Fruit fly (Drosophila melanogaster) whole organism, embryonic: ENCODE data around the gene Ada2a.

ENCODE experiments used
- Blimp-1 ChIP-seq: fragments of 200-800 bp; sonication (Bioruptor generic); optimal IDR thresholded peaks from 3 replicates; lab custom pipeline; 2018; ENCODE audit warnings: missing biosample characterization, missing genetic modification characterization, mild to moderate bottlenecking, moderate library complexity, missing genetic modification reagents
- CG10321 ChIP-seq: fragments of 200-800 bp; sonication (Bioruptor generic); IDR thresholded peaks from 2 replicates; pipeline ENCODE4 v1.3.6; 2022; ENCODE audit warnings: missing biosample characterization, missing genetic modification characterization
- CG10543 ChIP-seq: fragments of 200-800 bp; sonication (Bioruptor generic); optimal IDR thresholded peaks from 3 replicates; lab custom pipeline; 2017; ENCODE audit warnings: missing biosample characterization, mild to moderate bottlenecking, missing genetic modification characterization, moderate library complexity
- CG11696 ChIP-seq: fragments of 200-800 bp; sonication (Bioruptor generic); IDR thresholded peaks from 2 replicates; pipeline ENCODE4 v1.3.6; 2022; ENCODE audit warnings: missing biosample characterization, missing genetic modification characterization
- CG15011 ChIP-seq: fragments of 200-800 bp; sonication (Bioruptor generic); optimal IDR thresholded peaks from 3 replicates; lab custom pipeline; 2018; ENCODE audit warnings: missing biosample characterization, mild to moderate bottlenecking, missing genetic modification characterization
- CG15514 ChIP-seq: fragments of 200-800 bp; sonication (Bioruptor generic); optimal IDR thresholded peaks from 3 replicates; lab custom pipeline; 2017; ENCODE audit warnings: missing biosample characterization, missing genetic modification characterization, mild to moderate bottlenecking, moderate library complexity, missing genetic modification reagents
- CG17359 ChIP-seq: fragments of 200-800 bp; sonication (Bioruptor generic); optimal IDR thresholded peaks from 3 replicates; lab custom pipeline; 2018; ENCODE audit warnings: missing biosample characterization, mild to moderate bottlenecking, missing genetic modification characterization, moderate library complexity
- CG18011 ChIP-seq: fragments of 200-800 bp; sonication (Bioruptor generic); optimal IDR thresholded peaks from 2 replicates; lab custom pipeline; 2017; ENCODE audit warnings: missing biosample characterization, missing genetic modification characterization, mild to moderate bottlenecking, moderate library complexity, missing genotype
- CG18262 ChIP-seq: fragments of 200-800 bp; optimal IDR thresholded peaks from 3 replicates; lab custom pipeline; 2019; ENCODE audit warnings: missing biosample characterization, mild to moderate bottlenecking, missing genetic modification characterization, moderate library complexity
- CG18599 ChIP-seq: fragments of 200-800 bp; sonication (Bioruptor generic); optimal IDR thresholded peaks from 3 replicates; lab custom pipeline; 2017; ENCODE audit warnings: missing biosample characterization, missing genetic modification characterization, mild to moderate bottlenecking, moderate library complexity, missing genetic modification reagents
- CG18764 ChIP-seq: fragments of 200-800 bp; sonication (Bioruptor generic); optimal IDR thresholded peaks from 3 replicates; lab custom pipeline; 2016; ENCODE audit warnings: missing biosample characterization, missing genetic modification characterization
- CG30431 ChIP-seq: fragments of 200-800 bp; sonication (Bioruptor generic); optimal IDR thresholded peaks from 2 replicates; lab custom pipeline; 2017; ENCODE audit warnings: missing biosample characterization, missing genetic modification characterization
- CG9609 ChIP-seq: fragments of 200-800 bp; sonication (Bioruptor generic); optimal IDR thresholded peaks from 3 replicates; lab custom pipeline; 2016; ENCODE audit warnings: missing biosample characterization, missing genetic modification characterization
- CG9797 ChIP-seq: fragments of 200-800 bp; sonication (Bioruptor generic); optimal IDR thresholded peaks from 3 replicates; lab custom pipeline; 2018; ENCODE audit warnings: missing biosample characterization, mild to moderate bottlenecking, missing genetic modification characterization
- D ChIP-seq, 2 experiments: fragments of 200-800 bp in 1 of 2; fragments of >200 bp in 1 of 2; sonication (Bioruptor generic) in 1 of 2; optimal IDR thresholded peaks; 2 replicates in 1 of 2; 3 replicates in 1 of 2; lab custom pipeline; 2017; ENCODE audit warnings: mild to moderate bottlenecking in 1 of 2, missing biosample characterization in 1 of 2, missing genetic modification characterization in 1 of 2, missing genetic modification reagents in 1 of 2
- Doc2 ChIP-seq: fragments of 200-800 bp; sonication (Bioruptor generic); IDR thresholded peaks from 2 replicates; pipeline ENCODE4 v1.3.6; 2022; ENCODE audit warnings: missing biosample characterization, missing genetic modification characterization
- Drgx ChIP-seq: fragments of 200-800 bp; sonication (Bioruptor generic); IDR thresholded peaks from 2 replicates; pipeline ENCODE4 v1.3.6; 2022; ENCODE audit warnings: missing biosample characterization, missing genetic modification characterization
- ERR ChIP-seq: fragments of 200-800 bp; sonication (Bioruptor generic); optimal IDR thresholded peaks from 2 replicates; lab custom pipeline; 2016; ENCODE audit warnings: missing biosample characterization, missing genetic modification characterization
- Elba2 ChIP-seq: fragments of 200-800 bp; sonication (Bioruptor generic); optimal IDR thresholded peaks from 3 replicates; lab custom pipeline; 2016; ENCODE audit warnings: missing biosample characterization, missing genetic modification characterization
- Gsc ChIP-seq: fragments of 200-800 bp; sonication (Bioruptor generic); IDR thresholded peaks from 2 replicates; pipeline ENCODE4 v1.3.6; 2022; ENCODE audit warnings: missing biosample characterization, missing genetic modification characterization
- HHEX ChIP-seq: fragments of 200-800 bp; sonication (Bioruptor generic); optimal IDR thresholded peaks from 3 replicates; lab custom pipeline; 2017; ENCODE audit warnings: missing biosample characterization, mild to moderate bottlenecking, missing genetic modification characterization, missing genetic modification reagents
- HmgZ ChIP-seq: fragments of 200-800 bp; sonication (Bioruptor generic); optimal IDR thresholded peaks from 2 replicates; lab custom pipeline; 2018; ENCODE audit warnings: missing biosample characterization, mild to moderate bottlenecking, missing genetic modification characterization
- Lhr ChIP-seq: fragments of 200-800 bp; sonication (Bioruptor generic); optimal IDR thresholded peaks from 3 replicates; lab custom pipeline; 2017; ENCODE audit warnings: mild to moderate bottlenecking, missing biosample characterization, missing genetic modification reagents, missing genetic modification characterization
- Nf-YB ChIP-seq: fragments of 200-800 bp; sonication (Bioruptor generic); optimal IDR thresholded peaks from 3 replicates; lab custom pipeline; 2019; ENCODE audit warnings: missing biosample characterization, mild to moderate bottlenecking, missing genetic modification characterization, moderate library complexity
- NfI ChIP-seq: fragments of 200-800 bp; sonication (Bioruptor generic); optimal IDR thresholded peaks from 3 replicates; lab custom pipeline; 2018; ENCODE audit warnings: missing biosample characterization, mild to moderate bottlenecking, missing genetic modification characterization, moderate library complexity
- Scr ChIP-seq: fragments of 200-800 bp; sonication (Bioruptor generic); IDR thresholded peaks from 2 replicates; pipeline ENCODE4 v1.3.6; 2022; ENCODE audit warnings: missing biosample characterization, missing genetic modification characterization; ENCODE audit not compliant: partially characterized antibody
- amos ChIP-seq: fragments of 200-800 bp; sonication (Bioruptor generic); IDR thresholded peaks from 2 replicates; pipeline ENCODE4 v1.3.6; 2022; ENCODE audit warnings: missing biosample characterization, missing genetic modification characterization; ENCODE audit not compliant: partially characterized antibody
- ap ChIP-seq: fragments of 200-800 bp; sonication (Bioruptor generic); IDR thresholded peaks from 2 replicates; pipeline ENCODE4 v1.3.6; 2022; ENCODE audit warnings: missing biosample characterization, missing genetic modification characterization
- ash1 ChIP-seq: fragments of 200-800 bp; sonication (Bioruptor generic); optimal IDR thresholded peaks from 2 replicates; lab custom pipeline; 2018; ENCODE audit warnings: missing biosample characterization, mild to moderate bottlenecking, missing genetic modification characterization
- cad ChIP-seq: fragments of >200 bp; optimal IDR thresholded peaks from 2 replicates; lab custom pipeline; 2017; ENCODE audit warnings: missing biosample characterization, missing genetic modification characterization
- cg ChIP-seq: fragments of 200-800 bp; sonication (Bioruptor generic); optimal IDR thresholded peaks from 3 replicates; lab custom pipeline; 2019; ENCODE audit warnings: missing biosample characterization, mild to moderate bottlenecking, missing genetic modification characterization, moderate library complexity
- chif ChIP-seq, 2 experiments: fragments of 200-800 bp; sonication (Bioruptor generic); optimal IDR thresholded peaks; 3 replicates each; lab custom pipeline; 2016; ENCODE audit warnings: missing biosample characterization in 2 of 2, missing genetic modification characterization in 2 of 2
- chinmo ChIP-seq: fragments of 200-800 bp; sonication (Bioruptor generic); IDR thresholded peaks from 4 replicates; pipeline ENCODE4 v1.3.6; 2022; ENCODE audit warnings: missing biosample characterization, missing genetic modification characterization; ENCODE audit not compliant: partially characterized antibody
- chm ChIP-seq: fragments of 200-800 bp; sonication (Bioruptor generic); IDR thresholded peaks from 2 replicates; pipeline ENCODE4 v1.3.6; 2022; ENCODE audit warnings: missing biosample characterization, missing genetic modification characterization
- ci ChIP-seq: fragments of 200-800 bp; sonication (Bioruptor generic); IDR thresholded peaks from 3 replicates; pipeline ENCODE4 v1.3.6; 2022; ENCODE audit warnings: missing biosample characterization, missing genetic modification characterization
- emc ChIP-seq: fragments of 200-800 bp; sonication (Bioruptor generic); optimal IDR thresholded peaks from 2 replicates; lab custom pipeline; 2016; ENCODE audit warnings: missing biosample characterization, missing genetic modification characterization
- ewg ChIP-seq: fragments of 200-800 bp; sonication (Bioruptor generic); optimal IDR thresholded peaks from 3 replicates; lab custom pipeline; 2017; ENCODE audit warnings: mild to moderate bottlenecking, missing biosample characterization, missing genetic modification reagents, missing genetic modification characterization
- eyg ChIP-seq: fragments of 200-800 bp; sonication (Bioruptor generic); optimal IDR thresholded peaks from 3 replicates; lab custom pipeline; 2016; ENCODE audit warnings: missing biosample characterization, missing genetic modification characterization
- gce ChIP-seq: fragments of 200-800 bp; sonication (Bioruptor generic); IDR thresholded peaks from 3 replicates; pipeline ENCODE4 v1.3.6; 2022; ENCODE audit warnings: missing biosample characterization, missing genetic modification characterization
- gfzf ChIP-seq: fragments of 200-800 bp; sonication (Bioruptor generic); optimal IDR thresholded peaks from 2 replicates; lab custom pipeline; 2016; ENCODE audit warnings: missing biosample characterization, mild to moderate bottlenecking, missing genetic modification characterization, moderate library complexity
- gro ChIP-seq: fragments of 200-800 bp; sonication (Bioruptor generic); optimal IDR thresholded peaks from 2 replicates; lab custom pipeline; 2016; ENCODE audit warnings: missing biosample characterization, missing genetic modification characterization
- ham ChIP-seq: fragments of 200-800 bp; sonication (Bioruptor generic); IDR thresholded peaks from 2 replicates; pipeline ENCODE4 v1.3.6; 2022; ENCODE audit warnings: missing biosample characterization, missing genetic modification characterization
- klu ChIP-seq: fragments of 200-800 bp; sonication (Bioruptor generic); IDR thresholded peaks from 2 replicates; pipeline ENCODE4 v1.3.6; 2022; ENCODE audit warnings: missing biosample characterization, missing genetic modification characterization
- lov ChIP-seq, 2 experiments: fragments of 200-800 bp in 1 of 2; fragments of >200 bp in 1 of 2; sonication (Bioruptor generic) in 1 of 2; IDR thresholded peaks in 1 of 2; optimal IDR thresholded peaks in 1 of 2; 2 replicates in 1 of 2; 3 replicates in 1 of 2; pipeline versions ENCODE4 v1.3.6 to Lab custom; 2017 to 2022; ENCODE audit warnings: missing biosample characterization in 1 of 2, missing genetic modification characterization in 1 of 2
- mirr ChIP-seq: fragments of 200-800 bp; sonication (Bioruptor generic); optimal IDR thresholded peaks from 3 replicates; lab custom pipeline; 2018; ENCODE audit warnings: missing biosample characterization, mild to moderate bottlenecking, missing genetic modification characterization
- onecut ChIP-seq: fragments of 200-800 bp; sonication (Bioruptor generic); IDR thresholded peaks from 2 replicates; pipeline ENCODE4 v1.3.6; 2022; ENCODE audit warnings: missing biosample characterization, missing genetic modification characterization
- pros ChIP-seq: fragments of 200-800 bp; sonication (Bioruptor generic); optimal IDR thresholded peaks from 3 replicates; lab custom pipeline; 2019; ENCODE audit warnings: missing biosample characterization, mild to moderate bottlenecking, missing genetic modification characterization, moderate library complexity
- sd ChIP-seq: fragments of 200-800 bp; sonication (Bioruptor generic); optimal IDR thresholded peaks from 3 replicates; lab custom pipeline; 2018; ENCODE audit warnings: missing biosample characterization, mild to moderate bottlenecking, missing genetic modification characterization, moderate library complexity
- sr ChIP-seq: fragments of 200-800 bp; sonication (Bioruptor generic); IDR thresholded peaks from 3 replicates; pipeline ENCODE4 v1.3.6; 2022; ENCODE audit warnings: missing biosample characterization, missing genetic modification characterization
- usp ChIP-seq: fragments of >200 bp; optimal IDR thresholded peaks from 2 replicates; lab custom pipeline; 2017; ENCODE audit warnings: missing biosample characterization, missing genetic modification characterization

Ada2a gene

DNA sequence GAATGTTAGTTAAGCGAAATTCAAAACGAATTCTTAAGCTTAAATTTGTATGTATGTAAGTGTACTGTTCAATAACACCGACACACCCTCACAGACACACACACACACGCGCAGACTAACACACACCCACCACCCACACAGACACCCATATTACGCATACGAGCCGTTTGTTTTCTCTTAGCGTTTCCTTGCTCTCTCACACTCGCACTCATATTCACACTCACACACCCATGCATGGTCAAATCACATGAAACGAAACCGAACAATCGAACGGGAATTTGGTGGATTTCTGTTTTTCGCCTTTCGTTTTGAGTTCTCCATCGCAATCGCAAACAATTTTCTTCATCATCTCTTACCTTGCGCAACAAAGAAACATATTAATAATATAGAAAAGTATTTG lies 6.0 kb downstream of the Ada2a start (continued):
- TF ChIP-seq HmgZ (tag; lab: Kevin White, UChicago) (peak; percentile 1), klu (GFP tag; lab: Robert Waterston, UW) (no peak), sd (peak; percentile 26), cad (no peak), CG18764 (GFP tag; lab: Kevin White, UChicago) (no peak), Lhr (GFP tag; lab: Kevin White, UChicago) (no peak), CG30431 (GFP tag; lab: Kevin White, UChicago) (no peak), Nf-YB (GFP tag; lab: Kevin White, UChicago) (no peak), gro (GFP tag; lab: Kevin White, UChicago) (no peak), emc (GFP tag; lab: Kevin White, UChicago) (no peak), chm (GFP tag; lab: Robert Waterston, UW) (0 out of 2 replicates have a peak, but pooled peaks have one; percentile 20), ERR (GFP tag; lab: Kevin White, UChicago) (no peak), chif (GFP tag; optimal IDR thresholded peaks at IDR 0.05; lab: Kevin White, UChicago) (no peak), ham (GFP tag; lab: Robert Waterston, UW) (no peak), CG9797 (GFP tag; lab: Kevin White, UChicago) (no peak), Scr (GFP tag; lab: Robert Waterston, UW) (0 out of 2 replicates have a peak, but pooled peaks have one; percentile 11), lov (optimal IDR thresholded peaks at IDR 0.05; lab: Kevin White, UChicago) (no peak), lov (GFP tag; IDR thresholded peaks at IDR 0.05; lab: Robert Waterston, UW) (no peak), CG10543 (GFP tag; lab: Kevin White, UChicago) (peak; percentile 30), gfzf (GFP tag; lab: Kevin White, UChicago) (no peak), sr (GFP tag; lab: Robert Waterston, UW) (peak; percentile 38; the same call in 2 of the 3 replicates), chinmo (GFP tag; lab: Robert Waterston, UW) (0 out of 4 replicates have a peak, but pooled peaks have one; percentile 62), pros (no peak), amos (GFP tag; lab: Robert Waterston, UW) (no peak), CG10321 (GFP tag; lab: Robert Waterston, UW) (no peak), ci (GFP tag; lab: Robert Waterston, UW) (peak; percentile 40; the same call in 1 of the 3 replicates), CG11696 (GFP tag; lab: Robert Waterston, UW) (no peak), CG18599 (GFP tag; lab: Kevin White, UChicago) (no peak), CG15011 (no peak), cg (GFP tag; lab: Kevin White, UChicago) (peak; percentile 89), eyg (GFP tag; lab: Kevin White, UChicago) (no peak), CG18011 (GFP tag; lab: Kevin White, UChicago) (no peak)

DNA sequence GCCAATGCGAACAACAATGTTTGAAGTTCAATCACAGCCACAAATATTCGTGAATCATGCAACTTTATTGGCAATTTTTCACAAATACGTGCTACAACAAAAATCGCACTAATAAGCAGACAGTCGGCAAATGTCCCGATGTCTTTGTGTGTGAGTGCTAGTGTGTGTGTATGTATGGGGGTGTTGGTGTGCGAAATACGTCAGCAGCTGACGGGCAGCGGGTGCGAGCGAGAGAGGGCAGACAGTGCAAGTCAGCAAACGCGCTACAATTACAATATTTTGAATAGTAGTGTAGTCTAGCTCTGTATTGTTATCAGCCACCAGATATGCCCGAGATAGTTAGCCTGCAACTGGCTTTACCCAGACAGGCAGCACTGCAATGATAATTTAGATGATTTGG lies 9.2 kb downstream of the Ada2a start:
- no peak for TF ChIP-seq gce (GFP tag; lab: Robert Waterston, UW)
- TF ChIP-seq usp, result no peak
- TF ChIP-seq Doc2 (GFP tag; lab: Robert Waterston, UW), result no peak
- TF ChIP-seq D (optimal IDR thresholded peaks at IDR 0.05; lab: Kevin White, UChicago), result no peak
- no peak for TF ChIP-seq D (GFP tag; optimal IDR thresholded peaks at IDR 0.05; lab: Kevin White, UChicago)
- peak; percentile 31 for TF ChIP-seq mirr (GFP tag; lab: Kevin White, UChicago)
- no peak for TF ChIP-seq Blimp-1 (GFP tag; lab: Kevin White, UChicago)
- TF ChIP-seq ap (GFP tag; lab: Robert Waterston, UW), result no peak
- TF ChIP-seq onecut, result no peak
- TF ChIP-seq CG17359 (tag; lab: Kevin White, UChicago), result no peak
- no peak for TF ChIP-seq HHEX (GFP tag; lab: Kevin White, UChicago)
- TF ChIP-seq Elba2 (GFP tag; lab: Kevin White, UChicago), result no peak
- no peak for TF ChIP-seq lov (optimal IDR thresholded peaks at IDR 0.05; lab: Kevin White, UChicago)
- TF ChIP-seq lov (GFP tag; IDR thresholded peaks at IDR 0.05; lab: Robert Waterston, UW), result no peak
- TF ChIP-seq Drgx, result no peak
- TF ChIP-seq CG18262, result no peak
- TF ChIP-seq ewg (GFP tag; lab: Kevin White, UChicago), result no peak
- no peak for TF ChIP-seq Gsc (GFP tag; lab: Robert Waterston, UW)
- no peak for TF ChIP-seq CG15514 (GFP tag; lab: Kevin White, UChicago)
- no peak for TF ChIP-seq NfI
- TF ChIP-seq ash1 (GFP tag; lab: Kevin White, UChicago), result no peak
- TF ChIP-seq CG9609 (GFP tag; lab: Kevin White, UChicago), result no peak
